Worm (Caenorhabditis elegans) whole organism, L2 larva: ENCODE data around the gene srt-16.

Experiments
- ceh-16 ChIP-seq: fragments of 150-350 bp; optimal IDR thresholded peaks from 2 replicates; lab custom pipeline; 2014; ENCODE audit warnings: missing biosample characterization, missing genetic modification characterization
- nhr-77 ChIP-seq: fragments of 150-350 bp; optimal IDR thresholded peaks from 2 replicates; lab custom pipeline; 2014; ENCODE audit warnings: missing biosample characterization, missing genetic modification characterization
- unc-62 ChIP-seq: fragments of 150-350 bp; optimal IDR thresholded peaks from 2 replicates; lab custom pipeline; 2014; ENCODE audit warnings: missing biosample characterization, missing genetic modification reagents, missing genetic modification characterization

- TF ChIP-seq nhr-77 (tag; lab: Kevin White, UChicago) (no peak), ceh-16 (no peak), unc-62 (GFP tag; lab: Kevin White, UChicago) (no peak)
Measured at ce11 chrV:3039282-3039681, 25.0 kb downstream of the srt-16 start, which contains the start of gene chpf-2.
